Fruit fly (Drosophila melanogaster): Measurements from ENCODE around the gene Spase25.

DNA sequence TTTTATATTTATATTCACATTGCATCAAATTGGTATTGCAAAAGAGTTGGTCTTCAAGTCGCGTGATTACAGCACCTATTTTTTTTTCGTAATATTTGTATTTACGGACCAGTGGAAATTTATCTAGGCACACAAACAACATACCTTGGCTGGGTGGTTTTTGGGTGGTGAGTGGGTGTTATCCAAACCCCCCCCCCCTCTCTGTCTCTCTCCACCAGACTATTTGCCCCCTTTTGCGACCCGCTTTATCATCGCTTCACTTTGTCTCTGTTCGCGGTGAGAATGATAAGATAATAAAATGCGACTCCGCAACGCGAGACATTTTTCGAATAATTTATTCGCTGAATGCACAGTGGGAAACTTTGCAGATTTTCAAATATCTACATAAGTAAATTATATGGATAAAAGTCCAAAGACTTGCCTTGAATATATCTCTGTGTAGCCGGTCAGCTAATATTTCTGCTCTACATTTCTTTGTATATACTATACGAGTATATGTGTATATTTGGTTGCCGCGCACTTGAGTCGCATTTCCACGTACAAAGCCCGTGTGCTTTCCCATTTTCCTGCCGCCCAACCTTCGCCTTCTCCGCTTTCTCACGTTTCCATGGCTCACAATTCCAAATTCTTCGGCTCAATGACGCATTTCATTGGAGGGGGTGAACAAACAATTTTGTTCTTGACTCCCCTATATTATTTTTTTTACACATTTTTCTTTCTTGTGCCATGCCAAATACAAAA is 16.3 kb downstream of the Spase25 start:
- TF ChIP-seq Myc (optimal IDR thresholded peaks at IDR 0.05) (no peak), psq (optimal IDR thresholded peaks at IDR 0.05) (no peak), h (optimal IDR thresholded peaks at IDR 0.05) (no peak), Sin3A (optimal IDR thresholded peaks at IDR 0.05) (no peak), ttk (optimal IDR thresholded peaks at IDR 0.05) (no peak)

Measured in Kc167 (cell line).